Fruit fly (Drosophila melanogaster) Kc167 (cell line): Measurements from ENCODE around the gene GatC.

ENCODE experiments used
- Myc ChIP-seq: fragments of >200 bp; optimal IDR thresholded peaks from 2 replicates; lab custom pipeline; 2017; ENCODE audit warnings: missing external identifiers
- Sin3A ChIP-seq: fragments of >200 bp; optimal IDR thresholded peaks from 2 replicates; lab custom pipeline; 2018; ENCODE audit warnings: missing external identifiers
- h ChIP-seq: fragments of >200 bp; optimal IDR thresholded peaks from 3 replicates; lab custom pipeline; 2018; ENCODE audit warnings: missing external identifiers
- insv ChIP-seq: fragments of >200 bp; optimal IDR thresholded peaks from 3 replicates; lab custom pipeline; 2018; ENCODE audit warnings: missing external identifiers
- psq ChIP-seq: fragments of >200 bp; optimal IDR thresholded peaks from 2 replicates; lab custom pipeline; 2017; ENCODE audit warnings: missing external identifiers
- ttk ChIP-seq: sonication (Bioruptor generic); optimal IDR thresholded peaks from 2 replicates; lab custom pipeline; 2017; ENCODE audit warnings: missing external identifiers

dm6 chr2L:13804561-13805067, 28.3 kb downstream of the GatC start:
- TF ChIP-seq insv (lab: Kevin White, UChicago): no peak
- no peak for TF ChIP-seq Sin3A (lab: Kevin White, UChicago)
- TF ChIP-seq ttk (lab: Kevin White, UChicago): no peak
- no peak for TF ChIP-seq psq (lab: Kevin White, UChicago)
- no peak for TF ChIP-seq h (lab: Kevin White, UChicago)
- no peak for TF ChIP-seq Myc (lab: Kevin White, UChicago)
